Fruit fly (Drosophila melanogaster) whole organism, prepupa: Measurements from ENCODE around the gene sina.
A peak's percentile ranks its signal among the peaks of the same experiment; 100 is the strongest.

ENCODE experiments used
- CG10631 ChIP-seq: fragments of 200-800 bp; sonication (Bioruptor generic); optimal IDR thresholded peaks from 2 replicates; lab custom pipeline; 2016; ENCODE audit warnings: missing biosample characterization, missing genetic modification characterization
- CG11902 ChIP-seq: fragments of 200-800 bp; sonication (Bioruptor generic); optimal IDR thresholded peaks from 3 replicates; lab custom pipeline; 2016; ENCODE audit warnings: missing biosample characterization, missing genetic modification characterization
- CG31627 ChIP-seq: fragments of 200-800 bp; sonication (Bioruptor generic); optimal IDR thresholded peaks from 3 replicates; lab custom pipeline; 2016; ENCODE audit warnings: missing biosample characterization, missing genetic modification characterization
- CG7368 ChIP-seq: fragments of 200-800 bp; sonication (Bioruptor generic); optimal IDR thresholded peaks from 3 replicates; lab custom pipeline; 2016; ENCODE audit warnings: missing biosample characterization, missing genetic modification characterization
- CG8319 ChIP-seq: fragments of 200-800 bp; sonication (Bioruptor generic); optimal IDR thresholded peaks from 3 replicates; lab custom pipeline; 2016; ENCODE audit warnings: missing biosample characterization, missing genetic modification characterization
- Eip75B ChIP-seq: fragments of 200-800 bp; sonication (Bioruptor generic); optimal IDR thresholded peaks from 3 replicates; lab custom pipeline; 2016; ENCODE audit warnings: missing biosample characterization, missing genetic modification characterization
- Gug ChIP-seq: fragments of 200-800 bp; sonication (Bioruptor generic); IDR thresholded peaks from 2 replicates; pipeline ENCODE4 v1.3.6; 2022; ENCODE audit warnings: missing biosample characterization, missing genetic modification characterization
- Hr4 ChIP-seq: fragments of 200-800 bp; sonication (Bioruptor generic); optimal IDR thresholded peaks from 3 replicates; lab custom pipeline; 2016; ENCODE audit warnings: missing biosample characterization, missing genetic modification characterization
- Lpt ChIP-seq: fragments of 200-800 bp; sonication (Bioruptor generic); optimal IDR thresholded peaks from 3 replicates; lab custom pipeline; 2016; ENCODE audit warnings: missing biosample characterization, missing genetic modification characterization
- Met ChIP-seq: fragments of 200-800 bp; sonication (Bioruptor generic); optimal IDR thresholded peaks from 3 replicates; lab custom pipeline; 2016; ENCODE audit warnings: missing biosample characterization, missing genetic modification characterization
- OdsH ChIP-seq: fragments of 200-800 bp; sonication (Bioruptor generic); optimal IDR thresholded peaks from 3 replicates; lab custom pipeline; 2016; ENCODE audit warnings: missing biosample characterization, missing genetic modification characterization
- vri ChIP-seq: fragments of 200-800 bp; sonication (Bioruptor generic); optimal IDR thresholded peaks from 3 replicates; lab custom pipeline; 2016; ENCODE audit warnings: missing biosample characterization, mild to moderate bottlenecking, missing genetic modification characterization

dm6 chr3L:16873679-16874078 lies 20.1 kb downstream of the sina start:
- TF ChIP-seq CG31627, result no peak
- TF ChIP-seq CG7368 (GFP tag; lab: Kevin White, UChicago), result no peak
- no peak for TF ChIP-seq Met
- no peak for TF ChIP-seq OdsH (GFP tag; lab: Kevin White, UChicago)
- TF ChIP-seq Eip75B (GFP tag; lab: Kevin White, UChicago), result no peak
- TF ChIP-seq Lpt (GFP tag; lab: Kevin White, UChicago), result no peak
- TF ChIP-seq CG8319 (GFP tag; lab: Kevin White, UChicago), result no peak
- TF ChIP-seq CG11902, result no peak
- TF ChIP-seq Hr4 (GFP tag; lab: Kevin White, UChicago), result no peak
- TF ChIP-seq Gug (GFP tag; lab: Robert Waterston, UW), result no peak
- peak; percentile 61 for TF ChIP-seq vri (GFP tag; lab: Kevin White, UChicago)
- no peak for TF ChIP-seq CG10631 (GFP tag; lab: Kevin White, UChicago)
